In genomic region chr2L:576559-577184, dm6 we compare ENCODE assay signal across 1 fruit fly cellular context.
TF ChIP-seq lines count a peak whose summit lies in the region.

Gene Ptth, minus strand, starts transcription at chr2L:576896.

TF ChIP-seq in whole organism, embryonic, 481 proteins besides CTCF, POLR2A, EP300 and RAD21 (continued from another document):
- TF ChIP-seq sna (GFP tag; IDR thresholded peaks at IDR 0.05; lab: Robert Waterston, UW; ENCODE audit: partially characterized antibody) (no peak), sug (tag; optimal IDR thresholded peaks at IDR 0.05; lab: Kevin White, UChicago) (no peak), Chrac-16 (GFP tag; optimal IDR thresholded peaks at IDR 0.05; lab: Kevin White, UChicago) (no peak), CG12744 (GFP tag; optimal IDR thresholded peaks at IDR 0.05; lab: Kevin White, UChicago) (no peak), pita (GFP tag; optimal IDR thresholded peaks at IDR 0.05; lab: Kevin White, UChicago) (peak; percentile 39), Xrp1 (GFP tag; IDR thresholded peaks at IDR 0.05; lab: Robert Waterston, UW) (no peak), CG9437 (GFP tag; optimal IDR thresholded peaks at IDR 0.05; lab: Kevin White, UChicago) (no peak)
